Fruit fly (Drosophila melanogaster): ENCODE data around the gene mthl10.

mthl10 gene

DNA sequence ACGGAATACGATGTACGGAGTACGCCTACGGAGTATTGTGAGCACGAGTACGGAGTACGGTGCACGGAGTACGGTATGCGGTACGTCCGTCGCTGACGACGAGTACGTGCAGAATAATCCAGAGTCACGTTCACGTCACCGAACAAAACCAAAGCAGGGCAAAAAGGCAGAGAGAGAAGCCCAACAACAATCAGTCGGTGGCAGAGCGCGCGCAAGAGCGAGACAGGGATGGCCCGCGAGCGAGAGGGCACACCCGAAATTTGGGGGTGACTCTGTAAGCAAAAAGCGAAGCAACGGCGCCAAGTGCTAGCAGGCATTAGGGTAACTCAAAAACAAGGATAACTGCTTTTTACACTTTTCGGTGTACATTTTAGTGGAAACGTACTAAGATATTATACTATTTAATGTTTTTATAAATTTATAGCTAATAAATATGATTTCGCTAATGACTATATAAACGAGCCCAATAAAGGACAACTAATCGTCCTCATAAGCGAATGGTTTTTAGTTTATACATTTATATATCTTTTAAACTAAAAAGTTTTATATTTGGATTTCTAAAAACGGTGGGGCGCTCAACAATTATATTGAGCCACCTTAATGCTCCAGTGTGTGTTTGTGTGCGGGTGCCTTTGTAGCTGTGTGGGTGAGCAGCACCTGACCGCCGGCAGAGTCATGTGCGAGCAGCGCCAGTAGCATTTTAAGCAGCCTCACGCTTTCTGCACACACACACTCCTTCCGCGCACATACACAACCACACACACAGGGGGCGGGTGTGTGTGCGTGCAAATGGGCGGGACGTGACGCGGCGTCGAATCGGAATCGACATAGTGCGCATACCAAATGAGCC lies 34.7 kb upstream of the mthl10 start (continued):
- TF ChIP-seq CG11085 (GFP tag; IDR thresholded peaks at IDR 0.05) (peak; percentile 69), CG16779 (GFP tag; IDR thresholded peaks at IDR 0.05) (no peak), run (tag; optimal IDR thresholded peaks at IDR 0.05) (peak; percentile 84), Hr3 (GFP tag; optimal IDR thresholded peaks at IDR 0.05) (peak; percentile 84), CG13894 (tag; optimal IDR thresholded peaks at IDR 0.05) (peak; percentile 90), croc (GFP tag; conservative IDR thresholded peaks at IDR 0.05) (peak; percentile 69), BtbVII (GFP tag; optimal IDR thresholded peaks at IDR 0.05) (peak; percentile 96), CG10959 (GFP tag; IDR thresholded peaks at IDR 0.05) (peak; percentile 70), pho (GFP tag; optimal IDR thresholded peaks at IDR 0.05) (no peak), lbe (GFP tag; optimal IDR thresholded peaks at IDR 0.05) (peak; percentile 50), CG12769 (tag; optimal IDR thresholded peaks at IDR 0.05) (no peak), trem (tag; optimal IDR thresholded peaks at IDR 0.05) (peak; percentile 86), Sox102F (GFP tag; optimal IDR thresholded peaks at IDR 0.05) (peak; percentile 89), tx (GFP tag; optimal IDR thresholded peaks at IDR 0.05) (no peak), CG10366 (GFP tag; IDR thresholded peaks at IDR 0.05) (peak; percentile 71), CG6254 (GFP tag; optimal IDR thresholded peaks at IDR 0.05) (peak; percentile 89), CG12744 (GFP tag; optimal IDR thresholded peaks at IDR 0.05) (no peak), CG42726 (GFP tag; IDR thresholded peaks at IDR 0.05; ENCODE audit: partially characterized antibody) (no peak), NC2α (GFP tag; optimal IDR thresholded peaks at IDR 0.05) (no peak), Oli (tag; optimal IDR thresholded peaks at IDR 0.05) (peak; percentile 94), CkIIα-i1 (GFP tag; IDR thresholded peaks at IDR 0.05) (no peak), emc (GFP tag; optimal IDR thresholded peaks at IDR 0.05) (no peak), Dp (GFP tag; optimal IDR thresholded peaks at IDR 0.05) (peak; percentile 13), maf-S (GFP tag; optimal IDR thresholded peaks at IDR 0.05) (no peak), CG17912 (GFP tag; optimal IDR thresholded peaks at IDR 0.05) (peak; percentile 29), HLH3B (GFP tag; IDR thresholded peaks at IDR 0.05) (peak; percentile 76), Tbp (GFP tag; optimal IDR thresholded peaks at IDR 0.05) (no peak), sisA (GFP tag; IDR thresholded peaks at IDR 0.05) (peak; percentile 50; the same call in 1 of the 2 replicates), CG1602 (GFP tag; optimal IDR thresholded peaks at IDR 0.05) (peak; percentile 76), Ada2b (GFP tag; IDR thresholded peaks at IDR 0.05) (peak; percentile 81), prd (optimal IDR thresholded peaks at IDR 0.05) (no peak), prd (GFP tag; IDR thresholded peaks at IDR 0.05) (peak; percentile 72), btn (GFP tag; optimal IDR thresholded peaks at IDR 0.05) (no peak), CG8290 (GFP tag; optimal IDR thresholded peaks at IDR 0.05) (peak; percentile 9), CG8290 (tag; optimal IDR thresholded peaks at IDR 0.05) (peak in 1 of 2 experiments; percentile 19), nom (GFP tag; optimal IDR thresholded peaks at IDR 0.05) (no peak), MESR4 (GFP tag; optimal IDR thresholded peaks at IDR 0.05) (peak; percentile 14), Lim3 (GFP tag; IDR thresholded peaks at IDR 0.05) (no peak), CG15269 (tag; optimal IDR thresholded peaks at IDR 0.05) (peak; percentile 93), CG30020 (tag; optimal IDR thresholded peaks at IDR 0.05) (peak; percentile 71), Atf-2 (GFP tag; optimal IDR thresholded peaks at IDR 0.05) (no peak), CG33557 (GFP tag; optimal IDR thresholded peaks at IDR 0.05) (peak; percentile 91), disco-r (GFP tag; optimal IDR thresholded peaks at IDR 0.05) (no peak), CG11093 (GFP tag; IDR thresholded peaks at IDR 0.05) (peak; percentile 64), bowl (GFP tag; IDR thresholded peaks at IDR 0.05) (no peak), CG2875 (GFP tag; optimal IDR thresholded peaks at IDR 0.05) (peak; percentile 85), fd96Cb (tag; optimal IDR thresholded peaks at IDR 0.05) (peak; percentile 92), CG9797 (GFP tag; optimal IDR thresholded peaks at IDR 0.05) (peak; percentile 18), CG12219 (GFP tag; optimal IDR thresholded peaks at IDR 0.05) (peak; percentile 73), ap (GFP tag; IDR thresholded peaks at IDR 0.05) (peak; percentile 74)
